Worm (Caenorhabditis elegans) whole organism, L4/young adult: Measurements from ENCODE around the gene srx-18.

Experiments
- W03F9.2 ChIP-seq: fragments of 150-350 bp; optimal IDR thresholded peaks from 2 replicates; lab custom pipeline; 2014; ENCODE audit warnings: missing biosample characterization, missing genetic modification characterization
- dao-5 ChIP-seq: sonication (generic microtip); optimal IDR thresholded peaks from 2 replicates; lab custom pipeline; 2016; ENCODE audit warnings: missing genotype, missing genetic modification characterization, moderate library complexity, missing compliant biosample characterization
- him-1 ChIP-seq: sonication (generic microtip); optimal IDR thresholded peaks from 2 replicates; lab custom pipeline; 2016; ENCODE audit warnings: missing genotype, missing genetic modification reagents, missing genetic modification characterization, missing compliant biosample characterization

DNA sequence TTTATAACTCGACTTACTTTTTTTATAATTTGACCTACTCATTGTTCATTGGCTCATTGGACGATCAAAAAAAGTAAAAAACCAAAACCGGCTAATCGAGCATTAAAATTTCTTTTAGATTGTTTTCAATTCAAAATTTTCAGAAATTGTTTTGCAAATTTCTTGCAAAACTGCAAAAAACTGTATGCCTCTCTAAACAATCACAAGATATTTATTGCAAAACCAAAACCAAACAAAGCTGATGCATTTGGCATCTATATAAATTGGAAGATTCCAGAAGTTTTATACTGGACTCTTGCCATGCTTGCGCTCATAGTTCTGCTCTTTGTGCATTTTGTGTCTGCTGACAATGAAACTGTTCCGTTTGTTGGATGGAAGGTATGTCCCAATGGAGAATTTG lies 21.1 kb downstream of the srx-18 start, which contains the start of gene C47A10.12:
- TF ChIP-seq dao-5 (tag; lab: Kevin White, UChicago) (no peak), him-1 (tag; lab: Kevin White, UChicago) (no peak), W03F9.2 (no peak)
